Worm (Caenorhabditis elegans) whole organism, young adult: ENCODE data around the gene spt-4.

Experiments used
- F22D6.2 ChIP-seq: sonication (generic microtip); optimal IDR thresholded peaks from 2 replicates; lab custom pipeline; 2016; ENCODE audit warnings: mild to moderate bottlenecking, missing genetic modification characterization, missing compliant biosample characterization
- F52B5.7 ChIP-seq: sonication (generic microtip); optimal IDR thresholded peaks from 2 replicates; lab custom pipeline; 2016; ENCODE audit warnings: mild to moderate bottlenecking, missing genetic modification characterization, missing compliant biosample characterization
- Y53G8AR.9 ChIP-seq: fragments of 200-800 bp; sonication (Bioruptor generic); conservative IDR thresholded peaks from 2 replicates; pipeline ENCODE4 v1.3.6; 2022; ENCODE audit warnings: missing genetic modification reagents, missing genetic modification characterization, missing compliant biosample characterization
- aptf-2 ChIP-seq: fragments of 200-800 bp; sonication (Bioruptor generic); conservative IDR thresholded peaks from 2 replicates; pipeline ENCODE4 v1.3.6; 2022; ENCODE audit warnings: missing genetic modification reagents, missing genetic modification characterization, missing compliant biosample characterization
- egl-44 ChIP-seq: fragments of 200-800 bp; sonication (Bioruptor generic); IDR thresholded peaks from 2 replicates; pipeline ENCODE4 v1.3.6; 2022; ENCODE audit warnings: missing genetic modification reagents, missing genetic modification characterization, missing compliant biosample characterization
- let-526 ChIP-seq: fragments of 200-800 bp; sonication (Bioruptor generic); IDR thresholded peaks from 2 replicates; pipeline ENCODE4 v1.3.6; 2022; ENCODE audit warnings: missing genetic modification reagents, missing genetic modification characterization, missing compliant biosample characterization
- madf-10 ChIP-seq: sonication (generic microtip); optimal IDR thresholded peaks from 2 replicates; lab custom pipeline; 2016; ENCODE audit warnings: mild to moderate bottlenecking, missing genetic modification characterization, missing compliant biosample characterization
- somi-1 ChIP-seq: fragments of 200-800 bp; sonication (Bioruptor generic); optimal IDR thresholded peaks from 2 replicates; lab custom pipeline; 2018; ENCODE audit warnings: mild to moderate bottlenecking, missing genetic modification characterization, missing compliant biosample characterization

ce11 chrIII:23862-24261, 45.7 kb downstream of the spt-4 start, which contains the start of gene H10E21.5:
- TF ChIP-seq F22D6.2 (tag; lab: Kevin White, UChicago) = no peak
- TF ChIP-seq Y53G8AR.9 (GFP tag; lab: Robert Waterston, UW) = no peak
- TF ChIP-seq F52B5.7 (tag; lab: Kevin White, UChicago) = no peak
- TF ChIP-seq egl-44 (GFP tag; lab: Robert Waterston, UW) = no peak
- TF ChIP-seq let-526 (GFP tag; lab: Robert Waterston, UW) = no peak
- no peak for TF ChIP-seq madf-10 (tag; lab: Kevin White, UChicago)
- no peak for TF ChIP-seq aptf-2 (GFP tag; lab: Robert Waterston, UW)
- TF ChIP-seq somi-1 = no peak
